Worm (Caenorhabditis elegans) whole organism, young adult: ENCODE data around the gene C15H11.11.

Experiments used
- B0035.1 ChIP-seq: sonication (generic microtip); optimal IDR thresholded peaks from 2 replicates; lab custom pipeline; 2016; ENCODE audit warnings: missing genetic modification characterization, mild to moderate bottlenecking, missing compliant biosample characterization, missing genotype, missing genetic modification reagents
- B0261.1 ChIP-seq: sonication (generic microtip); optimal IDR thresholded peaks from 2 replicates; lab custom pipeline; 2016; ENCODE audit warnings: mild to moderate bottlenecking, missing genetic modification characterization, moderate library complexity, missing compliant biosample characterization
- C06A6.2 ChIP-seq: fragments of 200-800 bp; sonication (Bioruptor generic); conservative IDR thresholded peaks from 2 replicates; pipeline ENCODE4 v1.3.6; 2022; ENCODE audit warnings: missing genetic modification characterization, missing compliant biosample characterization
- C17E4.6 ChIP-seq: fragments of 200-800 bp; sonication (Bioruptor generic); IDR thresholded peaks from 2 replicates; pipeline ENCODE4 v1.3.6; 2022; ENCODE audit warnings: missing genetic modification reagents, missing genetic modification characterization, missing compliant biosample characterization
- D2030.7 ChIP-seq: fragments of 200-800 bp; sonication (Bioruptor generic); IDR thresholded peaks from 2 replicates; pipeline ENCODE4 v1.3.6; 2022; ENCODE audit warnings: missing genetic modification reagents, missing genetic modification characterization, missing compliant biosample characterization
- F57A8.1 ChIP-seq: fragments of 200-800 bp; sonication (Bioruptor generic); optimal IDR thresholded peaks from 2 replicates; lab custom pipeline; 2018; ENCODE audit warnings: mild to moderate bottlenecking, missing genetic modification characterization, moderate library complexity, missing compliant biosample characterization
- akir-1 ChIP-seq: fragments of 200-800 bp; sonication (Bioruptor generic); optimal IDR thresholded peaks from 2 replicates; lab custom pipeline; 2018; ENCODE audit warnings: mild to moderate bottlenecking, missing genetic modification characterization, moderate library complexity, missing compliant biosample characterization
- attf-3 ChIP-seq: fragments of 200-800 bp; sonication (Bioruptor generic); conservative IDR thresholded peaks from 2 replicates; pipeline ENCODE4 v1.3.6; 2022; ENCODE audit warnings: missing genetic modification reagents, missing genetic modification characterization, missing compliant biosample characterization
- ceh-100 ChIP-seq: fragments of 200-800 bp; sonication (Bioruptor generic); IDR thresholded peaks from 2 replicates; pipeline ENCODE4 v1.3.6; 2022; ENCODE audit warnings: missing genetic modification reagents, missing genetic modification characterization, missing compliant biosample characterization
- ceh-27 ChIP-seq: fragments of 200-800 bp; sonication (Bioruptor generic); optimal IDR thresholded peaks from 2 replicates; lab custom pipeline; 2018; ENCODE audit warnings: mild to moderate bottlenecking, missing genetic modification characterization, moderate library complexity, missing compliant biosample characterization
- ceh-58 ChIP-seq: fragments of 200-800 bp; sonication (Bioruptor generic); IDR thresholded peaks from 2 replicates; pipeline ENCODE4 v1.3.6; 2022; ENCODE audit warnings: missing genetic modification characterization, missing compliant biosample characterization
- dpff-1 ChIP-seq: sonication (generic microtip); optimal IDR thresholded peaks from 2 replicates; lab custom pipeline; 2017; ENCODE audit warnings: mild to moderate bottlenecking, missing genetic modification characterization, missing compliant biosample characterization
- egl-18 ChIP-seq: fragments of 200-800 bp; sonication (Bioruptor generic); IDR thresholded peaks from 2 replicates; pipeline ENCODE4 v1.3.6; 2022; ENCODE audit warnings: missing genetic modification reagents, missing genetic modification characterization, missing compliant biosample characterization
- ets-4 ChIP-seq: fragments of 200-800 bp; sonication (Bioruptor generic); optimal IDR thresholded peaks from 2 replicates; lab custom pipeline; 2018; ENCODE audit warnings: mild to moderate bottlenecking, missing genetic modification characterization, missing compliant biosample characterization
- gei-17 ChIP-seq: fragments of 200-800 bp; sonication (Bioruptor generic); optimal IDR thresholded peaks from 2 replicates; lab custom pipeline; 2018; ENCODE audit warnings: mild to moderate bottlenecking, missing genetic modification characterization, missing compliant biosample characterization
- hlh-12 ChIP-seq: sonication (generic microtip); optimal IDR thresholded peaks from 2 replicates; lab custom pipeline; 2016; ENCODE audit warnings: missing genetic modification characterization, missing compliant biosample characterization
- hrde-1 ChIP-seq: sonication (generic microtip); optimal IDR thresholded peaks from 2 replicates; lab custom pipeline; 2016; ENCODE audit warnings: missing genetic modification characterization, mild to moderate bottlenecking, missing compliant biosample characterization, moderate library complexity, missing genotype, missing genetic modification reagents, borderline replicate concordance
- hsf-1 ChIP-seq: fragments of 200-800 bp; sonication (Bioruptor generic); IDR thresholded peaks from 2 replicates; pipeline ENCODE4 v1.3.6; 2022; ENCODE audit warnings: missing genetic modification reagents, missing genetic modification characterization, missing compliant biosample characterization
- lag-1 ChIP-seq: fragments of 200-800 bp; sonication (Bioruptor generic); IDR thresholded peaks from 2 replicates; pipeline ENCODE4 v1.3.6; 2022; ENCODE audit warnings: missing genetic modification reagents, missing genetic modification characterization, missing compliant biosample characterization
- let-526 ChIP-seq: fragments of 200-800 bp; sonication (Bioruptor generic); IDR thresholded peaks from 2 replicates; pipeline ENCODE4 v1.3.6; 2022; ENCODE audit warnings: missing genetic modification reagents, missing genetic modification characterization, missing compliant biosample characterization
- lin-40 ChIP-seq: sonication (generic microtip); optimal IDR thresholded peaks from 2 replicates; lab custom pipeline; 2016; ENCODE audit warnings: missing genetic modification characterization, mild to moderate bottlenecking, missing compliant biosample characterization, missing genotype, missing genetic modification reagents
- lin-54 ChIP-seq: fragments of 200-800 bp; sonication (Bioruptor generic); optimal IDR thresholded peaks from 2 replicates; lab custom pipeline; 2018; ENCODE audit warnings: mild to moderate bottlenecking, missing genetic modification characterization, missing compliant biosample characterization
- madf-6 ChIP-seq: fragments of 200-800 bp; sonication (Bioruptor generic); IDR thresholded peaks from 2 replicates; pipeline ENCODE4 v1.3.6; 2022; ENCODE audit warnings: missing genetic modification reagents, missing genetic modification characterization, missing compliant biosample characterization
- mcd-1 ChIP-seq: fragments of 200-800 bp; sonication (Bioruptor generic); IDR thresholded peaks from 2 replicates; pipeline ENCODE4 v1.3.6; 2022; ENCODE audit warnings: missing genetic modification reagents, missing genetic modification characterization, missing compliant biosample characterization
- mxl-1 ChIP-seq: sonication (generic microtip); optimal IDR thresholded peaks from 2 replicates; lab custom pipeline; 2016; ENCODE audit warnings: missing genetic modification characterization, missing compliant biosample characterization
- nhr-80 ChIP-seq: sonication (generic microtip); optimal IDR thresholded peaks from 2 replicates; lab custom pipeline; 2016; ENCODE audit warnings: missing genetic modification characterization, missing compliant biosample characterization
- pha-4 ChIP-seq: fragments of 150-350 bp; sonication (generic microtip); optimal IDR thresholded peaks from 2 replicates; lab custom pipeline; 2014; ENCODE audit warnings: missing biosample characterization, missing genetic modification reagents, missing genetic modification characterization
- rpc-1 ChIP-seq, 2 experiments: fragments of 150-350 bp in 1 of 2; sonication (generic microtip) in 1 of 2; optimal IDR thresholded peaks; 2 replicates each; lab custom pipeline; 2014 to 2018; ENCODE audit warnings: missing biosample characterization in 1 of 2, missing genetic modification characterization in 1 of 2, missing genetic modification reagents in 1 of 2, missing genotype in 1 of 2
- snpc-3.4 ChIP-seq: sonication (generic microtip); optimal IDR thresholded peaks from 2 replicates; lab custom pipeline; 2017; ENCODE audit warnings: missing genetic modification characterization, mild to moderate bottlenecking, missing compliant biosample characterization, antibody characterized with exemption, moderate library complexity, missing genotype, missing genetic modification reagents
- sptf-2 ChIP-seq: fragments of 200-800 bp; sonication (Bioruptor generic); optimal IDR thresholded peaks from 2 replicates; lab custom pipeline; 2018; ENCODE audit warnings: mild to moderate bottlenecking, missing genetic modification characterization, missing compliant biosample characterization
- ztf-18 ChIP-seq: sonication (generic microtip); optimal IDR thresholded peaks from 2 replicates; lab custom pipeline; 2016; ENCODE audit warnings: missing genotype, mild to moderate bottlenecking, missing genetic modification characterization, missing compliant biosample characterization
- ztf-28 ChIP-seq: fragments of 200-800 bp; sonication (Bioruptor generic); IDR thresholded peaks from 2 replicates; pipeline ENCODE4 v1.3.6; 2022; ENCODE audit warnings: missing genetic modification reagents, missing genetic modification characterization, missing compliant biosample characterization

C15H11.11 gene

DNA sequence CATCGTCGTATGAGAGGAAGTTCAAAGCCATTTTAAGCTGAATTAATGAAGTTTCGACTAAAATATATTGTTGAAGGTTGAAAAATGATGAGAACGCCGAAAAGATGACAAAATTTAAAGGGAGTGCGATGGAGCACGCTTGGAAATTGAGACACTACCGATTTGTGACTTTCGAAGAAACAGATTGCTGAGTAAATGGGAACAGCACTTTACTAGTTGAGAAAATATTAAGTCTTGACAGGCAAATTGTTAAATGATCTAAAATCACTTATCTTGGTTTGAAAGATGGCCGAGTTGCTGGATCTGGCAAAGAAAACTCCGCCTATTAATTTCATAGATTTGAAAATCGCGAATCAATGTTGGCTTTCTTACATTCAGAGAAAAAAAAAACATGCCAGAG lies 8.0 kb downstream of the C15H11.11 start, which contains the start of gene rpoa-12 (continued):
- TF ChIP-seq ztf-18 (tag; lab: Kevin White, UChicago) (peak; percentile 5), attf-3 (GFP tag; lab: Robert Waterston, UW) (no peak), B0261.1 (tag; lab: Kevin White, UChicago) (no peak), gei-17 (GFP tag; lab: Kevin White, UChicago) (no peak), mxl-1 (tag; lab: Kevin White, UChicago) (no peak), C06A6.2 (GFP tag; lab: Robert Waterston, UW) (no peak), mcd-1 (GFP tag; lab: Robert Waterston, UW) (peak; percentile 42; the same call in 1 of the 2 replicates), nhr-80 (tag; lab: Kevin White, UChicago) (no peak), sptf-2 (no peak), dpff-1 (tag; lab: Kevin White, UChicago) (no peak), lag-1 (GFP tag; lab: Robert Waterston, UW) (no peak), akir-1 (GFP tag; lab: Kevin White, UChicago) (no peak), hsf-1 (0 out of 2 replicates have a peak, but pooled peaks have one; percentile 38), hlh-12 (tag; lab: Kevin White, UChicago) (no peak), B0035.1 (tag; lab: Kevin White, UChicago) (no peak), lin-54 (GFP tag; lab: Kevin White, UChicago) (no peak), C17E4.6 (GFP tag; lab: Robert Waterston, UW) (no peak), ceh-27 (GFP tag; lab: Kevin White, UChicago) (peak; percentile 39)
- TF ChIP-seq, all 124 proteins: peak for 12

DNA sequence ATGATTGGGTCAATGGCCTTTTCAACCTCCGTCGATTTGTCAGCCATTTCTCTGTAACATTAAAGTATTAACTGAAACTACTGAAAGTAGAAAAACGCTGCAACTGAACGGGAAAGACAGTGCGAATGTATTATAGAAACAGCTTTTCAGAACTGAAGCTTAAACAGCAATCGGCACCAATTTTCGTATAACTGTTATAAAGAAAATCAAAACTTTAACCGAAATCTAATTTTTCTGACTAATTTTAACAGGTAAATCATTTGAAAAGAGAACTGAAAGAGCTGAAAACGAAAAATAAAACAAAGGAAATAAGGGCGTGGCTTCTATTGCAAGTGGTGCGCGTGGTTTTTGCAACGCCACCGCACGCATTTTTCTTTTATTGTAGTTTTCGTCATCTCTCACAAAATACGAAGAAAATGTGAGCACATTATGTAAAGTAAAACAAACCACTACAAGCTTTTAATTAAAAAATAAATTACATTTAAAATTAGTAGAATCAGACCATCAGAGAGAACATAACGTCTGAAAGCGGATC lies 9.7 kb downstream of the C15H11.11 start, which contains the start of gene rrsr-1:
Gene rrsr-1, minus strand, starts transcription at position 51 of the 535 bp plus-strand sequence.
- TF ChIP-seq mcd-1 (GFP tag; lab: Robert Waterston, UW), result 0 out of 2 replicates have a peak, but pooled peaks have one; percentile 20
- TF ChIP-seq rpc-1 (optimal IDR thresholded peaks at IDR 0.05; lab: Kevin White, UChicago), result peak; percentile 11
- TF ChIP-seq rpc-1 (tag; optimal IDR thresholded peaks at IDR 0.05; lab: Kevin White, UChicago), result no peak
- no peak for TF ChIP-seq ets-4 (GFP tag; lab: Kevin White, UChicago)
- TF ChIP-seq ceh-100 (GFP tag; lab: Robert Waterston, UW), result peak; percentile 78
- TF ChIP-seq snpc-3.4 (tag; lab: Kevin White, UChicago), result peak; percentile 14
- TF ChIP-seq madf-6 (GFP tag; lab: Robert Waterston, UW), result peak; percentile 31; the same call in 1 of the 2 replicates
- TF ChIP-seq ceh-58, result no peak
- no peak for TF ChIP-seq egl-18 (GFP tag; lab: Robert Waterston, UW)
- TF ChIP-seq, all 124 proteins: peak for 5

ce11 chrV:14426013-14426412 lies 10.7 kb downstream of the C15H11.11 start:
- TF ChIP-seq ceh-27 (GFP tag; lab: Kevin White, UChicago) (no peak), lin-54 (GFP tag; lab: Kevin White, UChicago) (no peak), let-526 (GFP tag; lab: Robert Waterston, UW) (no peak), lin-40 (tag; lab: Kevin White, UChicago) (no peak), pha-4 (tag; lab: Kevin White, UChicago) (no peak), F57A8.1 (no peak), D2030.7 (no peak), ztf-28 (no peak), hrde-1 (tag; lab: Kevin White, UChicago) (no peak)
